Fruit fly (Drosophila melanogaster) whole organism: ENCODE results near the gene CG9426.

ENCODE experiments used
- CG8478 ChIP-seq: fragments of >200 bp; optimal IDR thresholded peaks from 2 replicates; lab custom pipeline; 2018; ENCODE audit warnings: inconsistent platforms
- Dll ChIP-seq: fragments of >200 bp; optimal IDR thresholded peaks from 2 replicates; lab custom pipeline; 2017
- EcR ChIP-seq, 2 experiments: fragments of >200 bp; optimal IDR thresholded peaks; 2 replicates each; lab custom pipeline; 2017; ENCODE audit warnings: missing biosample characterization in 2 of 2, missing genetic modification characterization in 2 of 2, missing genetic modification reagents in 2 of 2
- pan ChIP-seq: fragments of >200 bp; optimal IDR thresholded peaks from 2 replicates; lab custom pipeline; 2017
- psq ChIP-seq: fragments of >200 bp; optimal IDR thresholded peaks from 2 replicates; lab custom pipeline; 2017
- usp ChIP-seq: fragments of >200 bp; optimal IDR thresholded peaks from 2 replicates; lab custom pipeline; 2017; ENCODE audit warnings: missing biosample characterization, missing genetic modification characterization, mixed read lengths

dm6 chr2L:13234610-13235489, 15.1 kb upstream of the CG9426 start, which contains the start of gene Mabi:
- TF ChIP-seq Dll (no peak), pan (lab: Kevin White, UChicago) (no peak), usp (GFP tag; lab: Kevin White, UChicago) (no peak), CG8478 (lab: Kevin White, UChicago) (no peak), EcR (GFP tag; optimal IDR thresholded peaks at IDR 0.05; lab: Kevin White, UChicago) (no peak), psq (lab: Kevin White, UChicago) (no peak)
